Worm (Caenorhabditis elegans) whole organism, young adult: ENCODE data around the gene F56B6.6.

Experiments used
- B0336.3 ChIP-seq: fragments of 200-800 bp; sonication (Bioruptor generic); IDR thresholded peaks from 2 replicates; pipeline ENCODE4 v1.3.6; 2022; ENCODE audit warnings: missing genetic modification characterization, missing compliant biosample characterization
- C17E4.6 ChIP-seq: fragments of 200-800 bp; sonication (Bioruptor generic); IDR thresholded peaks from 2 replicates; pipeline ENCODE4 v1.3.6; 2022; ENCODE audit warnings: missing genetic modification reagents, missing genetic modification characterization, missing compliant biosample characterization
- F22D6.2 ChIP-seq: sonication (generic microtip); optimal IDR thresholded peaks from 2 replicates; lab custom pipeline; 2016; ENCODE audit warnings: mild to moderate bottlenecking, missing genetic modification characterization, missing compliant biosample characterization
- F33H1.4 ChIP-seq: fragments of 200-800 bp; sonication (Bioruptor generic); IDR thresholded peaks from 2 replicates; pipeline ENCODE4 v1.3.6; 2022; ENCODE audit warnings: missing genetic modification reagents, missing genetic modification characterization, missing compliant biosample characterization
- F55B11.4 ChIP-seq: sonication (generic microtip); optimal IDR thresholded peaks from 2 replicates; lab custom pipeline; 2016; ENCODE audit warnings: missing compliant biosample characterization, missing genetic modification characterization, borderline replicate concordance; ENCODE audit not compliant: insufficient read depth
- T07F8.4 ChIP-seq: sonication (generic microtip); optimal IDR thresholded peaks from 2 replicates; lab custom pipeline; 2016; ENCODE audit warnings: mild to moderate bottlenecking, missing genetic modification characterization, moderate library complexity, missing compliant biosample characterization
- ama-1 ChIP-seq, 3 experiments: fragments of 150-350 bp in 1 of 3; sonication (generic microtip) in 2 of 3; optimal IDR thresholded peaks; 2 replicates each; lab custom pipeline; 2014 to 2018; ENCODE audit warnings: missing biosample characterization in 2 of 3, missing genetic modification characterization in 2 of 3, missing genetic modification reagents in 2 of 3
- atf-7 ChIP-seq: sonication (generic microtip); optimal IDR thresholded peaks from 2 replicates; lab custom pipeline; 2017; ENCODE audit warnings: mild to moderate bottlenecking, missing genetic modification characterization, missing compliant biosample characterization
- attf-5 ChIP-seq: fragments of 200-800 bp; sonication (Bioruptor generic); optimal IDR thresholded peaks from 2 replicates; lab custom pipeline; 2018; ENCODE audit warnings: mild to moderate bottlenecking, missing genetic modification characterization, missing compliant biosample characterization
- bed-1 ChIP-seq: fragments of 200-800 bp; sonication (Bioruptor generic); IDR thresholded peaks from 2 replicates; pipeline ENCODE4 v1.3.6; 2022; ENCODE audit warnings: missing genetic modification reagents, missing genetic modification characterization, missing compliant biosample characterization
- cebp-1 ChIP-seq, 2 experiments: fragments of 200-800 bp in 1 of 2; sonication (Bioruptor generic) in 1 of 2; sonication (generic microtip) in 1 of 2; IDR thresholded peaks in 1 of 2; optimal IDR thresholded peaks in 1 of 2; 2 replicates each; pipeline versions ENCODE4 v1.3.6 to Lab custom; 2017 to 2022; ENCODE audit warnings: missing compliant biosample characterization in 2 of 2, missing genetic modification characterization in 2 of 2, mild to moderate bottlenecking in 1 of 2, missing genetic modification reagents in 1 of 2, moderate library complexity in 1 of 2
- cebp-2 ChIP-seq: fragments of 200-800 bp; sonication (Bioruptor generic); IDR thresholded peaks from 2 replicates; pipeline ENCODE4 v1.3.6; 2022; ENCODE audit warnings: missing genetic modification characterization, missing compliant biosample characterization
- ceh-40 ChIP-seq: fragments of 200-800 bp; sonication (Bioruptor generic); IDR thresholded peaks from 2 replicates; pipeline ENCODE4 v1.3.6; 2022; ENCODE audit warnings: missing genetic modification characterization, missing compliant biosample characterization
- ceh-58 ChIP-seq: fragments of 200-800 bp; sonication (Bioruptor generic); IDR thresholded peaks from 2 replicates; pipeline ENCODE4 v1.3.6; 2022; ENCODE audit warnings: missing genetic modification characterization, missing compliant biosample characterization
- dox-1 ChIP-seq: fragments of 200-800 bp; sonication (Bioruptor generic); IDR thresholded peaks from 2 replicates; pipeline ENCODE4 v1.3.6; 2022; ENCODE audit warnings: missing genetic modification reagents, missing genetic modification characterization, missing compliant biosample characterization
- efl-1 ChIP-seq: fragments of 150-350 bp; optimal IDR thresholded peaks from 2 replicates; lab custom pipeline; 2014; ENCODE audit warnings: missing biosample characterization, missing genetic modification reagents, missing genetic modification characterization
- egrh-3 ChIP-seq: fragments of 200-800 bp; sonication (Bioruptor generic); IDR thresholded peaks from 2 replicates; pipeline ENCODE4 v1.3.6; 2022; ENCODE audit warnings: missing genetic modification reagents, missing genetic modification characterization, missing compliant biosample characterization
- ets-4 ChIP-seq: fragments of 200-800 bp; sonication (Bioruptor generic); optimal IDR thresholded peaks from 2 replicates; lab custom pipeline; 2018; ENCODE audit warnings: mild to moderate bottlenecking, missing genetic modification characterization, missing compliant biosample characterization
- hmg-20 ChIP-seq: fragments of 200-800 bp; sonication (Bioruptor generic); IDR thresholded peaks from 2 replicates; pipeline ENCODE4 v1.3.6; 2022; ENCODE audit warnings: missing genetic modification reagents, missing genetic modification characterization, missing compliant biosample characterization
- hsf-1 ChIP-seq: fragments of 200-800 bp; sonication (Bioruptor generic); IDR thresholded peaks from 2 replicates; pipeline ENCODE4 v1.3.6; 2022; ENCODE audit warnings: missing genetic modification reagents, missing genetic modification characterization, missing compliant biosample characterization
- lag-1 ChIP-seq: fragments of 200-800 bp; sonication (Bioruptor generic); IDR thresholded peaks from 2 replicates; pipeline ENCODE4 v1.3.6; 2022; ENCODE audit warnings: missing genetic modification reagents, missing genetic modification characterization, missing compliant biosample characterization
- let-526 ChIP-seq: fragments of 200-800 bp; sonication (Bioruptor generic); IDR thresholded peaks from 2 replicates; pipeline ENCODE4 v1.3.6; 2022; ENCODE audit warnings: missing genetic modification reagents, missing genetic modification characterization, missing compliant biosample characterization
- lir-1 ChIP-seq: fragments of 200-800 bp; sonication (Bioruptor generic); conservative IDR thresholded peaks from 2 replicates; pipeline ENCODE4 v1.3.6; 2022; ENCODE audit warnings: missing genetic modification reagents, missing genetic modification characterization, missing compliant biosample characterization
- lsl-1 ChIP-seq: fragments of 200-800 bp; sonication (Bioruptor generic); optimal IDR thresholded peaks from 2 replicates; lab custom pipeline; 2018; ENCODE audit warnings: mild to moderate bottlenecking, missing genetic modification characterization, moderate library complexity, missing compliant biosample characterization
- madf-3 ChIP-seq: fragments of 200-800 bp; sonication (Bioruptor generic); IDR thresholded peaks from 2 replicates; pipeline ENCODE4 v1.3.6; 2022; ENCODE audit warnings: missing genetic modification reagents, missing genetic modification characterization, missing compliant biosample characterization
- madf-6 ChIP-seq: fragments of 200-800 bp; sonication (Bioruptor generic); IDR thresholded peaks from 2 replicates; pipeline ENCODE4 v1.3.6; 2022; ENCODE audit warnings: missing genetic modification reagents, missing genetic modification characterization, missing compliant biosample characterization
- mel-28 ChIP-seq: sonication (generic microtip); optimal IDR thresholded peaks from 2 replicates; lab custom pipeline; 2016; ENCODE audit warnings: borderline replicate concordance, mild to moderate bottlenecking, missing genetic modification characterization, missing compliant biosample characterization
- nfya-1 ChIP-seq: sonication (generic microtip); optimal IDR thresholded peaks from 2 replicates; lab custom pipeline; 2017; ENCODE audit warnings: antibody characterized with exemption, missing compliant biosample characterization, missing genetic modification characterization, borderline replicate concordance; ENCODE audit not compliant: insufficient read depth
- nfya-2 ChIP-seq: fragments of 200-800 bp; sonication (Bioruptor generic); IDR thresholded peaks from 2 replicates; pipeline ENCODE4 v1.3.6; 2022; ENCODE audit warnings: missing genetic modification reagents, missing genetic modification characterization, missing compliant biosample characterization
- nfyb-1 ChIP-seq: fragments of 200-800 bp; sonication (Bioruptor generic); IDR thresholded peaks from 2 replicates; pipeline ENCODE4 v1.3.6; 2022; ENCODE audit warnings: missing genetic modification reagents, missing genetic modification characterization, missing compliant biosample characterization
- nhr-80 ChIP-seq: sonication (generic microtip); optimal IDR thresholded peaks from 2 replicates; lab custom pipeline; 2016; ENCODE audit warnings: missing genetic modification characterization, missing compliant biosample characterization
- rpc-1 ChIP-seq, 2 experiments: fragments of 150-350 bp in 1 of 2; sonication (generic microtip) in 1 of 2; optimal IDR thresholded peaks; 2 replicates each; lab custom pipeline; 2014 to 2018; ENCODE audit warnings: missing biosample characterization in 1 of 2, missing genetic modification characterization in 1 of 2, missing genetic modification reagents in 1 of 2, missing genotype in 1 of 2
- sea-2 ChIP-seq: fragments of 200-800 bp; sonication (Bioruptor generic); IDR thresholded peaks from 2 replicates; pipeline ENCODE4 v1.3.6; 2022; ENCODE audit warnings: missing genetic modification characterization, missing compliant biosample characterization
- snpc-1.3 ChIP-seq: sonication (generic microtip); optimal IDR thresholded peaks from 2 replicates; lab custom pipeline; 2017; ENCODE audit warnings: missing genetic modification characterization, mild to moderate bottlenecking, missing compliant biosample characterization, antibody characterized with exemption, moderate library complexity, missing genotype, missing genetic modification reagents; ENCODE audit not compliant: insufficient read depth
- snpc-3.4 ChIP-seq: sonication (generic microtip); optimal IDR thresholded peaks from 2 replicates; lab custom pipeline; 2017; ENCODE audit warnings: missing genetic modification characterization, mild to moderate bottlenecking, missing compliant biosample characterization, antibody characterized with exemption, moderate library complexity, missing genotype, missing genetic modification reagents
- snpc-4 ChIP-seq, 5 experiments: fragments of 150-350 bp in 1 of 5; sonication (generic microtip) in 4 of 5; optimal IDR thresholded peaks; 2 replicates each; lab custom pipeline; 2014 to 2018; ENCODE audit warnings: missing genetic modification characterization in 5 of 5, missing biosample characterization in 3 of 5, antibody characterized with exemption in 2 of 5, mild to moderate bottlenecking in 2 of 5, missing compliant biosample characterization in 2 of 5, missing genotype in 2 of 5, moderate library complexity in 2 of 5, missing genetic modification reagents in 1 of 5
- somi-1 ChIP-seq: fragments of 200-800 bp; sonication (Bioruptor generic); optimal IDR thresholded peaks from 2 replicates; lab custom pipeline; 2018; ENCODE audit warnings: mild to moderate bottlenecking, missing genetic modification characterization, missing compliant biosample characterization
- tbp1 ChIP-seq: fragments of 200-800 bp; sonication (Bioruptor generic); optimal IDR thresholded peaks from 2 replicates; lab custom pipeline; 2018; ENCODE audit warnings: mild to moderate bottlenecking, missing genetic modification characterization, missing compliant biosample characterization
- xnd-1 ChIP-seq: sonication (generic microtip); optimal IDR thresholded peaks from 2 replicates; lab custom pipeline; 2016; ENCODE audit warnings: missing genotype, missing genetic modification reagents, missing genetic modification characterization, missing compliant biosample characterization
- ztf-25 ChIP-seq: fragments of 200-800 bp; sonication (Bioruptor generic); IDR thresholded peaks from 2 replicates; pipeline ENCODE4 v1.3.6; 2022; ENCODE audit warnings: missing genetic modification reagents, missing genetic modification characterization, missing compliant biosample characterization
- ztf-28 ChIP-seq: fragments of 200-800 bp; sonication (Bioruptor generic); IDR thresholded peaks from 2 replicates; pipeline ENCODE4 v1.3.6; 2022; ENCODE audit warnings: missing genetic modification reagents, missing genetic modification characterization, missing compliant biosample characterization

F56B6.6 gene

DNA sequence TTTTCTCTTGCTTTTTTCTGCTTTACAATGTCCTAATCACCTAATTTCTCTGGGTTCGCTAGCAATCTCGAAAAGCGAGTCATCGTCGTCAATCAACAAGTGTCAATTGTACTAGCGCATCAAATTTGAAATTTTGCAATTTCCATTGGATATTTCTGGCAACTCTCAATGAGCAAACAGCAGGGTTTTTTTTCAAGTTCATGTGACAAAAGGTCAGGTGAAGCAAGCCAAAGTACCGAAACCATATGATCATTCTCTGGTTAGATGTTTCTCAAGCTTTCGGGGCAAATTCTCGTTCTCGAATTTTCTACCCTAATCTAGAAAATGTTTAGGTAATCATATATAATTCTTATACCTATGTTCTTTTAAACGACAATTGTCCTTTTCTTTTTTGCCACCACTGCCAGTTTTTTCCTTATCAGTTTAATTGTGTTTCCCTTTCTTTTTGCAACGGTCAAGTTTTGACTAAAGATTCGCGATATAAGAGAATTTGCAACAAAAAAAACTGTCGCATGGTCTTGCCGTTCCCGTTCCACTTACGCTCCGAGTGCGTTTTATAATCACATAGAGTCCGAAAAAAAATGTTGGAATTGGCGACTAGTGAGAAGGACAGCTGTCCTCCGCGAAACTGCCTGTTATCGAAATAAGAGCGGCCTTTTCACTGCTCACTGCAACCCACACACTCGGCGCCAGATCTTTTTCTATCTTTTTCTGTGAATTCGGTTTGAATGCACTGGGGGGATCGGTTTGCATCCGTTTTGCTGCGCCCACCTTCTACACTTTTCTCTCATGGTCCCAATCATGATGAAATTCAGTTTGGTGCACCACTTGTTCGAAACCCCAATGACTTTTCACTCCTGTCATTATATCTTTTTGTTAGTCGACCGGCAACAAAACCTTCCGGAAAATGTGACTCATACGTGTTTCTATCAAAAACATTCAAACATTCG is 3.8 kb upstream of the F56B6.6 start:
- no peak for TF ChIP-seq nfya-2 (GFP tag; lab: Robert Waterston, UW)
- no peak for TF ChIP-seq xnd-1 (tag; lab: Kevin White, UChicago)
- TF ChIP-seq hsf-1: peak; percentile 80
- TF ChIP-seq sea-2: no peak
- TF ChIP-seq lir-1 (GFP tag; lab: Robert Waterston, UW): no peak
- TF ChIP-seq madf-3 (GFP tag; lab: Robert Waterston, UW): no peak
- TF ChIP-seq nhr-80 (tag; lab: Kevin White, UChicago): peak; percentile 10
- TF ChIP-seq F33H1.4 (GFP tag; lab: Robert Waterston, UW): no peak

ce11 chrX:3535505-3535904 is 2.7 kb upstream of the F56B6.6 start:
- no peak for TF ChIP-seq hmg-20 (GFP tag; lab: Robert Waterston, UW)

DNA sequence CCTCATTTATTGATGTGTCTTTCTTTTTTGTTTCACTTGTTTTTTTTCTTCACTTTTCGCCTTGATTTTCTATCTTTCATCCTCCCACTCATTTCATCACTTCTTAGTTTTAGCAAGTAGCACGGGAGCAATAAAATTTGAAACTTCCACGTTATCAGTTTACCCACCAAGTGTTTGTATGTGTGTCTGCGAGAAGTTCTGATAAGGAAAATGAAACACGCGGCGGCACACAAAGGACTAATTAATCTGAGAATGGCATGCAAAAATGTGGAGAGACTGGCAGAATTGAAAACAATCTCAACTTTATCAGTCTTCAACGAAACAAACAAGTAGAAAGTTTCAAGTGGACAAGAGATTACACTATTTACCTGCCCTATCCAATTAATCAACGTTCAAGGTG is 1.4 kb upstream of the F56B6.6 start:
- TF ChIP-seq ceh-40 (GFP tag; lab: Robert Waterston, UW) (no peak), xnd-1 (tag; lab: Kevin White, UChicago) (no peak), ama-1 (optimal IDR thresholded peaks at IDR 0.05; lab: Kevin White, UChicago) (no peak), ama-1 (GFP tag; optimal IDR thresholded peaks at IDR 0.05; lab: Kevin White, UChicago) (no peak), madf-3 (GFP tag; lab: Robert Waterston, UW) (no peak), bed-1 (no peak), C17E4.6 (GFP tag; lab: Robert Waterston, UW) (no peak), rpc-1 (optimal IDR thresholded peaks at IDR 0.05; lab: Kevin White, UChicago) (no peak), rpc-1 (tag; optimal IDR thresholded peaks at IDR 0.05; lab: Kevin White, UChicago) (no peak), snpc-3.4 (tag; lab: Kevin White, UChicago) (no peak), ztf-25 (GFP tag; lab: Robert Waterston, UW) (no peak), ztf-28 (GFP tag; lab: Robert Waterston, UW) (no peak), madf-6 (GFP tag; lab: Robert Waterston, UW) (no peak), cebp-2 (GFP tag; lab: Robert Waterston, UW) (no peak), lag-1 (no peak), egrh-3 (GFP tag; lab: Robert Waterston, UW) (no peak), somi-1 (GFP tag; lab: Kevin White, UChicago) (no peak), nfya-2 (GFP tag; lab: Robert Waterston, UW) (no peak), T07F8.4 (tag; lab: Kevin White, UChicago) (no peak), tbp1 (GFP tag; lab: Kevin White, UChicago) (peak; percentile 24), F55B11.4 (tag; lab: Kevin White, UChicago) (no peak), snpc-4 (GFP tag; optimal IDR thresholded peaks at IDR 0.05; lab: Kevin White, UChicago) (no peak), snpc-4 (tag; optimal IDR thresholded peaks at IDR 0.05; lab: Kevin White, UChicago) (no peak), F22D6.2 (tag; lab: Kevin White, UChicago) (no peak), B0336.3 (no peak), dox-1 (peak; percentile 71), efl-1 (GFP tag; lab: Kevin White, UChicago) (no peak), nfyb-1 (GFP tag; lab: Robert Waterston, UW) (no peak), snpc-1.3 (tag; lab: Kevin White, UChicago) (no peak), cebp-1 (GFP tag; IDR thresholded peaks at IDR 0.05; lab: Robert Waterston, UW) (no peak), cebp-1 (tag; optimal IDR thresholded peaks at IDR 0.05; lab: Kevin White, UChicago) (peak; percentile 60), mel-28 (tag; lab: Kevin White, UChicago) (no peak), attf-5 (GFP tag; lab: Kevin White, UChicago) (no peak), hmg-20 (GFP tag; lab: Robert Waterston, UW) (no peak), let-526 (GFP tag; lab: Robert Waterston, UW) (no peak), ets-4 (GFP tag; lab: Kevin White, UChicago) (peak; percentile 40), nfya-1 (tag; lab: Kevin White, UChicago) (no peak), ceh-58 (no peak), lsl-1 (GFP tag; lab: Kevin White, UChicago) (no peak), atf-7 (peak; percentile 8)
